Worm (Caenorhabditis elegans): ENCODE measurements around the gene Y51A2D.8.

DNA sequence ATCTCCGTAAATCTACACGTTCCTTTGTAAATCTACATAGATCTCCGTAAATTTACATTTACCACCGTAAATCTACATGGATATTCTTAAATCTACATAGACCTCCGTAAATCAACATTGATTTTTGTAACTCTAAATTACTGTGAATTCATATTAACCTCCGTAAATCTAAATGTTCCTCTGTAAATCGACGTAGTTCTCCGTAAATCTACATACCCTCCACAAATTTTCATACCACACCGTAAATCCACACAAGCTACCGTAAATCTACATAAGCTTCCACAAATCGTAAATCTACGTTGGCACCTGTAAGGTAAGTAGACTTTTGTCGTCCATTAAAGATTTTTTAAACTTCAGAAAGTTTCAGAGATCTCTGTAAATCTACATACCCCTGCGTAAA is 31.5 kb upstream of the Y51A2D.8 start:
- TF ChIP-seq nhr-102 (tag; optimal IDR thresholded peaks at IDR 0.05): no peak
- no peak for TF ChIP-seq daf-16 (GFP tag; optimal IDR thresholded peaks at IDR 0.05)
- TF ChIP-seq daf-16 (tag; optimal IDR thresholded peaks at IDR 0.05): no peak
- no peak for TF ChIP-seq Y48G9A.11 (GFP tag; IDR thresholded peaks at IDR 0.05)
- TF ChIP-seq dpl-1 (GFP tag; optimal IDR thresholded peaks at IDR 0.05): no peak
- no peak for TF ChIP-seq nhr-25 (tag; optimal IDR thresholded peaks at IDR 0.05; ENCODE audit: borderline replicate concordance, insufficient read depth)
